Worm (Caenorhabditis elegans): ENCODE results near the gene DH11.2.
A peak's percentile ranks its signal among the peaks of the same experiment; 100 is the strongest.

Gene DH11.2

DNA sequence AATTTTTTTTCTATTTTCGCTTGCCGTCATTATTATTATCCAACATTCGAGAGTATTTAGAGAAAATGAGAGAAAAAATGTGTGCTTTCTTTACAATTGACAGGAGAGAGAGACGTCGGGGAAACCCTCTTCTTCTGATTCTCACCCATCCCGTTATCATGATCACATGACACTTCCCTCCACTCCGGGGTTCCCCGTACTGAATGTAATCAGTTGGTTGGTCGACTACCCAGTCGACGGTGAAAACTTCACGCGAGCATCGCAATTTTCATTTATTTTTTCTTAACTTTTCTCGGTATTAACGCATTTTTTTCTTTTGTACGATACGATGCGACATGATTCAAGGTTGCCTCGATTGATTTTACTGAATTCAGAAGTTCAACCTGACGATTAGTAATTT is 3.6 kb downstream of the DH11.2 start (continued):
- TF ChIP-seq mxl-2 (GFP tag; conservative IDR thresholded peaks at IDR 0.05) (peak; percentile 58; the same call in 1 of the 2 replicates), zip-2 (tag; optimal IDR thresholded peaks at IDR 0.05) (no peak), zfp-2 (tag; optimal IDR thresholded peaks at IDR 0.05) (no peak), dmd-8 (GFP tag; IDR thresholded peaks at IDR 0.05) (no peak), arid-1 (GFP tag; conservative IDR thresholded peaks at IDR 0.05) (0 out of 2 replicates have a peak, but pooled peaks have one; percentile 15), Y48G9A.11 (GFP tag; IDR thresholded peaks at IDR 0.05) (no peak), fkh-10 (GFP tag; optimal IDR thresholded peaks at IDR 0.05) (no peak), ceh-82 (tag; optimal IDR thresholded peaks at IDR 0.05) (no peak), dmd-6 (GFP tag; IDR thresholded peaks at IDR 0.05) (peak; percentile 95), dpl-1 (GFP tag; optimal IDR thresholded peaks at IDR 0.05) (no peak), gei-8 (GFP tag; optimal IDR thresholded peaks at IDR 0.05) (no peak)

DNA sequence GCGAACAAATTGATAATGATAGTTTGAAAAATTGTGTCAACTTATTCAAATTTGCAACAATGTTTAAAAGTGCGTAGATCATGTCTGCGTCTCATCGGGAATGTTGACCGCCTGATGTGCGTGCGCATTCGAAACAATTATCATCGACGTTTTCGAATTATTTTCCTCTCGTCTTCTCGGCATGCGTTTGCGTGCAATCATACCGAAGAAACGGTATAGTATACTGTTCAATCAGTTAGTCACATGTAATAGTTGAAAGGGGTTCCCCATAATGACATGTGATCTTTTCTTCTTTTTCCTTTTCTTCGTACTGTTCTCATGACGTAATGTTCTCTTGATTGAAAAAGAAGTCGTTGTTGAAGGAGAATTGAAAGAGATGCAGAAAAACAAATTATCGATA is 4.1 kb downstream of the DH11.2 start:
- TF ChIP-seq mdl-1 (tag; optimal IDR thresholded peaks at IDR 0.05) (peak; percentile 86 to 96), daf-16 (GFP tag; optimal IDR thresholded peaks at IDR 0.05) (no peak), daf-16 (tag; optimal IDR thresholded peaks at IDR 0.05) (peak; percentile 83), nhr-6 (tag; optimal IDR thresholded peaks at IDR 0.05) (peak; percentile 40), nhr-11 (tag; optimal IDR thresholded peaks at IDR 0.05) (peak; percentile 23), tra-1 (GFP tag; IDR thresholded peaks at IDR 0.05) (peak; percentile 82), lim-7 (GFP tag; IDR thresholded peaks at IDR 0.05) (no peak), nhr-28 (tag; optimal IDR thresholded peaks at IDR 0.05) (peak; percentile 87), ceh-20 (GFP tag; IDR thresholded peaks at IDR 0.05) (0 out of 2 replicates have a peak, but pooled peaks have one; percentile 36), pqm-1 (tag; optimal IDR thresholded peaks at IDR 0.05) (peak; percentile 58), hlh-30 (tag; optimal IDR thresholded peaks at IDR 0.05; ENCODE audit: insufficient read depth) (peak; percentile 95), aha-1 (tag) (peak; percentile 97), set-16 (GFP tag; IDR thresholded peaks at IDR 0.05) (no peak), nhr-237 (tag; optimal IDR thresholded peaks at IDR 0.05) (no peak), ceh-28 (tag; optimal IDR thresholded peaks at IDR 0.05) (no peak), D1046.2 (GFP tag; IDR thresholded peaks at IDR 0.05) (peak; percentile 62; the same call in 1 of the 2 replicates), lin-1 (GFP tag; IDR thresholded peaks at IDR 0.05) (peak; percentile 60; the same call in 1 of the 2 replicates), lin-38 (GFP tag; IDR thresholded peaks at IDR 0.05) (peak; percentile 50), zag-1 (tag; optimal IDR thresholded peaks at IDR 0.05) (no peak), mdt-29 (GFP tag; IDR thresholded peaks at IDR 0.05) (peak; percentile 73; the same call in 1 of the 2 replicates), mes-2 (tag; optimal IDR thresholded peaks at IDR 0.05; ENCODE audit: poor library complexity, severe bottlenecking) (peak; percentile 44), nhr-77 (tag; optimal IDR thresholded peaks at IDR 0.05) (peak; percentile 81), madf-9 (GFP tag; conservative IDR thresholded peaks at IDR 0.05) (peak; percentile 6; the same call in 1 of the 2 replicates), ama-1 (optimal IDR thresholded peaks at IDR 0.05) (no peak), arid-1 (GFP tag; conservative IDR thresholded peaks at IDR 0.05) (peak; percentile 47; the same call in 1 of the 2 replicates), nhr-102 (tag; optimal IDR thresholded peaks at IDR 0.05) (peak; percentile 36), jun-1 (tag; optimal IDR thresholded peaks at IDR 0.05) (peak; percentile 48), hlh-11 (tag; optimal IDR thresholded peaks at IDR 0.05) (peak; percentile 97), nhr-10 (tag; optimal IDR thresholded peaks at IDR 0.05) (peak; percentile 72), dpl-1 (GFP tag; optimal IDR thresholded peaks at IDR 0.05) (peak; percentile 25), nhr-25 (tag; optimal IDR thresholded peaks at IDR 0.05; ENCODE audit: borderline replicate concordance, insufficient read depth) (peak; percentile 53), lin-13 (GFP tag; optimal IDR thresholded peaks at IDR 0.05) (peak; percentile 13), lin-39 (tag; optimal IDR thresholded peaks at IDR 0.05) (no peak), madf-5 (GFP tag; IDR thresholded peaks at IDR 0.05) (0 out of 4 replicates have a peak, but pooled peaks of 1 of the 2 experiments have one; percentile 14), nhr-42 (GFP tag; IDR thresholded peaks at IDR 0.05) (no peak), zfp-3 (GFP tag; conservative IDR thresholded peaks at IDR 0.05) (0 out of 2 replicates have a peak, but pooled peaks have one; percentile 18), sdz-12 (GFP tag; optimal IDR thresholded peaks at IDR 0.05) (no peak), zip-2 (tag; optimal IDR thresholded peaks at IDR 0.05) (no peak), cey-2 (tag; optimal IDR thresholded peaks at IDR 0.05; ENCODE audit: borderline replicate concordance, insufficient read depth) (peak; percentile 58), nhr-76 (tag; optimal IDR thresholded peaks at IDR 0.05) (peak; percentile 32), egl-43 (GFP tag; IDR thresholded peaks at IDR 0.05) (no peak)
